Fruit fly (Drosophila melanogaster) whole organism, embryonic: ENCODE measurements around the gene CG5013.
A peak's percentile ranks its signal among the peaks of the same experiment; 100 is the strongest.

ENCODE experiments used
- BEAF-32 ChIP-seq: fragments of 200-800 bp; sonication (Bioruptor generic); optimal IDR thresholded peaks from 3 replicates; lab custom pipeline; 2017; ENCODE audit warnings: missing biosample characterization, missing genetic modification characterization, mild to moderate bottlenecking, moderate library complexity, missing genetic modification reagents
- Blimp-1 ChIP-seq: fragments of 200-800 bp; sonication (Bioruptor generic); optimal IDR thresholded peaks from 3 replicates; lab custom pipeline; 2018; ENCODE audit warnings: missing biosample characterization, missing genetic modification characterization, mild to moderate bottlenecking, moderate library complexity, missing genetic modification reagents
- CG10543 ChIP-seq: fragments of 200-800 bp; sonication (Bioruptor generic); optimal IDR thresholded peaks from 3 replicates; lab custom pipeline; 2017; ENCODE audit warnings: missing biosample characterization, mild to moderate bottlenecking, missing genetic modification characterization, moderate library complexity
- CG12391 ChIP-seq: fragments of 200-800 bp; sonication (Bioruptor generic); optimal IDR thresholded peaks from 3 replicates; lab custom pipeline; 2018; ENCODE audit warnings: missing biosample characterization, mild to moderate bottlenecking, missing genetic modification characterization, moderate library complexity
- CG13287 ChIP-seq: fragments of 200-800 bp; sonication (Bioruptor generic); IDR thresholded peaks from 2 replicates; pipeline ENCODE4 v1.3.6; 2022; ENCODE audit warnings: missing biosample characterization, missing genetic modification characterization; ENCODE audit not compliant: partially characterized antibody
- CG1602 ChIP-seq: fragments of 200-800 bp; sonication (Bioruptor generic); optimal IDR thresholded peaks from 3 replicates; lab custom pipeline; 2016; ENCODE audit warnings: missing biosample characterization, missing genetic modification characterization
- CG1603 ChIP-seq: fragments of 200-800 bp; sonication (Bioruptor generic); optimal IDR thresholded peaks from 2 replicates; lab custom pipeline; 2019; ENCODE audit warnings: missing biosample characterization, mild to moderate bottlenecking, missing genetic modification characterization, moderate library complexity
- CG17186 ChIP-seq: fragments of 200-800 bp; sonication (Bioruptor generic); optimal IDR thresholded peaks from 3 replicates; lab custom pipeline; 2017; ENCODE audit warnings: missing biosample characterization, missing genetic modification reagents, missing genetic modification characterization
- CG17361 ChIP-seq: fragments of 200-800 bp; sonication (Bioruptor generic); IDR thresholded peaks from 3 replicates; pipeline ENCODE4 v1.3.6; 2022; ENCODE audit warnings: missing biosample characterization, missing genetic modification characterization
- CG30020 ChIP-seq: fragments of 200-800 bp; optimal IDR thresholded peaks from 2 replicates; lab custom pipeline; 2019; ENCODE audit warnings: missing biosample characterization, mild to moderate bottlenecking, missing genetic modification characterization, moderate library complexity
- CG33557 ChIP-seq: fragments of 200-800 bp; sonication (Bioruptor generic); optimal IDR thresholded peaks from 2 replicates; lab custom pipeline; 2019; ENCODE audit warnings: missing biosample characterization, mild to moderate bottlenecking, missing genetic modification characterization, moderate library complexity
- CG3847 ChIP-seq: fragments of 200-800 bp; sonication (Bioruptor generic); IDR thresholded peaks from 2 replicates; pipeline ENCODE4 v1.3.6; 2022; ENCODE audit warnings: missing biosample characterization, missing genetic modification characterization
- CG5953 ChIP-seq: fragments of 200-800 bp; sonication (Bioruptor generic); IDR thresholded peaks from 2 replicates; pipeline ENCODE4 v1.3.6; 2022; ENCODE audit warnings: missing biosample characterization, missing genetic modification characterization
- CG6791 ChIP-seq: fragments of 200-800 bp; sonication (Bioruptor generic); IDR thresholded peaks from 3 replicates; pipeline ENCODE4 v1.3.6; 2022; ENCODE audit warnings: missing biosample characterization, missing genetic modification characterization; ENCODE audit not compliant: partially characterized antibody
- CG7928 ChIP-seq: fragments of 200-800 bp; sonication (Bioruptor generic); optimal IDR thresholded peaks from 2 replicates; lab custom pipeline; 2017; ENCODE audit warnings: missing biosample characterization, mild to moderate bottlenecking, missing genetic modification characterization
- CG9797 ChIP-seq: fragments of 200-800 bp; sonication (Bioruptor generic); optimal IDR thresholded peaks from 3 replicates; lab custom pipeline; 2018; ENCODE audit warnings: missing biosample characterization, mild to moderate bottlenecking, missing genetic modification characterization
- CG9932 ChIP-seq: fragments of 200-800 bp; sonication (Bioruptor generic); IDR thresholded peaks from 2 replicates; pipeline ENCODE4 v1.3.6; 2022; ENCODE audit warnings: missing biosample characterization, missing genetic modification characterization
- Dbx ChIP-seq: fragments of 200-800 bp; sonication (Bioruptor generic); IDR thresholded peaks from 3 replicates; pipeline ENCODE4 v1.3.6; 2022; ENCODE audit warnings: missing biosample characterization, missing genetic modification characterization
- Dp ChIP-seq: fragments of 200-800 bp; sonication (Bioruptor generic); optimal IDR thresholded peaks from 2 replicates; lab custom pipeline; 2018; ENCODE audit warnings: missing biosample characterization, mild to moderate bottlenecking, missing genetic modification characterization, moderate library complexity
- HLH54F ChIP-seq: fragments of 200-800 bp; sonication (Bioruptor generic); optimal IDR thresholded peaks from 3 replicates; lab custom pipeline; 2016; ENCODE audit warnings: missing biosample characterization, missing genetic modification characterization
- Jarid2 ChIP-seq: fragments of 200-800 bp; sonication (Bioruptor generic); optimal IDR thresholded peaks from 3 replicates; lab custom pipeline; 2017; ENCODE audit warnings: mild to moderate bottlenecking, missing biosample characterization, missing genetic modification reagents, missing genetic modification characterization
- NFAT ChIP-seq: fragments of 200-800 bp; sonication (Bioruptor generic); IDR thresholded peaks from 2 replicates; pipeline ENCODE4 v1.3.6; 2022; ENCODE audit warnings: missing biosample characterization, missing genetic modification characterization
- Nf-YA ChIP-seq: fragments of 200-800 bp; sonication (Bioruptor generic); IDR thresholded peaks from 2 replicates; pipeline ENCODE4 v1.3.6; 2022; ENCODE audit warnings: missing biosample characterization, missing genetic modification characterization
- Sry-δ ChIP-seq: fragments of 200-800 bp; sonication (Bioruptor generic); optimal IDR thresholded peaks from 2 replicates; lab custom pipeline; 2016; ENCODE audit warnings: missing biosample characterization, missing genetic modification characterization
- Ssrp ChIP-seq: fragments of 200-800 bp; sonication (Bioruptor generic); optimal IDR thresholded peaks from 2 replicates; lab custom pipeline; 2018; ENCODE audit warnings: missing biosample characterization, mild to moderate bottlenecking, missing genetic modification characterization, moderate library complexity
- Xbp1 ChIP-seq: fragments of 200-800 bp; sonication (Bioruptor generic); optimal IDR thresholded peaks from 3 replicates; lab custom pipeline; 2016; ENCODE audit warnings: missing biosample characterization, mild to moderate bottlenecking, missing genetic modification characterization
- amos ChIP-seq: fragments of 200-800 bp; sonication (Bioruptor generic); IDR thresholded peaks from 2 replicates; pipeline ENCODE4 v1.3.6; 2022; ENCODE audit warnings: missing biosample characterization, missing genetic modification characterization; ENCODE audit not compliant: partially characterized antibody
- ase ChIP-seq: fragments of 200-800 bp; sonication (Bioruptor generic); IDR thresholded peaks from 3 replicates; pipeline ENCODE4 v1.3.6; 2022; ENCODE audit warnings: missing biosample characterization, missing genetic modification characterization
- bbx ChIP-seq: fragments of 200-800 bp; sonication (Bioruptor generic); IDR thresholded peaks from 2 replicates; pipeline ENCODE4 v1.3.6; 2022; ENCODE audit warnings: missing biosample characterization, missing genetic modification characterization; ENCODE audit not compliant: partially characterized antibody
- ci ChIP-seq: fragments of 200-800 bp; sonication (Bioruptor generic); IDR thresholded peaks from 3 replicates; pipeline ENCODE4 v1.3.6; 2022; ENCODE audit warnings: missing biosample characterization, missing genetic modification characterization
- croc ChIP-seq: fragments of 200-800 bp; sonication (Bioruptor generic); conservative IDR thresholded peaks from 3 replicates; pipeline ENCODE4 v1.3.6; 2022; ENCODE audit warnings: missing biosample characterization, missing genetic modification characterization
- crp ChIP-seq, 2 experiments: fragments of 200-800 bp; sonication (Bioruptor generic); optimal IDR thresholded peaks; 2 replicates in 1 of 2; 3 replicates in 1 of 2; lab custom pipeline; 2017; ENCODE audit warnings: missing biosample characterization in 2 of 2, missing genetic modification characterization in 2 of 2, mild to moderate bottlenecking in 1 of 2, moderate library complexity in 1 of 2
- dmrt11E ChIP-seq: fragments of 200-800 bp; sonication (Bioruptor generic); optimal IDR thresholded peaks from 3 replicates; lab custom pipeline; 2018; ENCODE audit warnings: missing biosample characterization, mild to moderate bottlenecking, missing genetic modification characterization, moderate library complexity
- fd96Cb ChIP-seq: fragments of 200-800 bp; sonication (Bioruptor generic); optimal IDR thresholded peaks from 2 replicates; lab custom pipeline; 2018; ENCODE audit warnings: missing biosample characterization, mild to moderate bottlenecking, missing genetic modification characterization, moderate library complexity
- gsb-n ChIP-seq: fragments of 200-800 bp; sonication (Bioruptor generic); optimal IDR thresholded peaks from 3 replicates; lab custom pipeline; 2018; ENCODE audit warnings: missing biosample characterization, mild to moderate bottlenecking, missing genetic modification characterization
- insv ChIP-seq, 2 experiments: fragments of 200-800 bp; sonication (Bioruptor generic); optimal IDR thresholded peaks; 3 replicates each; lab custom pipeline; 2016 to 2018; ENCODE audit warnings: missing biosample characterization in 2 of 2, missing genetic modification characterization in 2 of 2
- lmd ChIP-seq: fragments of 200-800 bp; sonication (Bioruptor generic); IDR thresholded peaks from 2 replicates; pipeline ENCODE4 v1.3.6; 2022; ENCODE audit warnings: missing biosample characterization, missing genetic modification characterization
- pb ChIP-seq: fragments of 200-800 bp; sonication (Bioruptor generic); optimal IDR thresholded peaks from 3 replicates; lab custom pipeline; 2016; ENCODE audit warnings: missing biosample characterization, missing genetic modification characterization
- phol ChIP-seq: fragments of 200-800 bp; sonication (Bioruptor generic); optimal IDR thresholded peaks from 3 replicates; lab custom pipeline; 2018; ENCODE audit warnings: missing biosample characterization, mild to moderate bottlenecking, missing genetic modification characterization, moderate library complexity
- pnt ChIP-seq: fragments of 200-800 bp; sonication (Bioruptor generic); optimal IDR thresholded peaks from 3 replicates; lab custom pipeline; 2016; ENCODE audit warnings: missing biosample characterization, missing genetic modification characterization
- sim ChIP-seq: fragments of 200-800 bp; sonication (Bioruptor generic); IDR thresholded peaks from 2 replicates; pipeline ENCODE4 v1.3.6; 2022; ENCODE audit warnings: missing biosample characterization, missing genetic modification characterization
- sug ChIP-seq: fragments of 200-800 bp; optimal IDR thresholded peaks from 2 replicates; lab custom pipeline; 2019; ENCODE audit warnings: missing biosample characterization, mild to moderate bottlenecking, missing genetic modification characterization, moderate library complexity
- tap ChIP-seq: fragments of 200-800 bp; optimal IDR thresholded peaks from 3 replicates; lab custom pipeline; 2019; ENCODE audit warnings: missing biosample characterization, mild to moderate bottlenecking, missing genetic modification characterization, moderate library complexity
- vnd ChIP-seq: fragments of 200-800 bp; sonication (Bioruptor generic); IDR thresholded peaks from 3 replicates; pipeline ENCODE4 v1.3.6; 2022; ENCODE audit warnings: missing biosample characterization, missing genetic modification characterization; ENCODE audit not compliant: partially characterized antibody
- zfh1 ChIP-seq: fragments of 200-800 bp; sonication (Bioruptor generic); IDR thresholded peaks from 3 replicates; pipeline ENCODE4 v1.3.6; 2022; ENCODE audit warnings: missing biosample characterization, missing genetic modification characterization
- zfh2 ChIP-seq: fragments of 200-800 bp; sonication (Bioruptor generic); optimal IDR thresholded peaks from 2 replicates; lab custom pipeline; 2016; ENCODE audit warnings: missing biosample characterization, missing genetic modification characterization

The CG5013 gene

dm6 chr3R:16098333-16099267 lies 49.1 kb downstream of the CG5013 start, which contains the start of the genes Mhcl and Akt (continued):
- peak; percentile 46 for TF ChIP-seq Xbp1 (GFP tag; lab: Kevin White, UChicago)
- TF ChIP-seq CG17186, result peak; percentile 50
- no peak for TF ChIP-seq pb (GFP tag; lab: Kevin White, UChicago)
- TF ChIP-seq sim (GFP tag; lab: Robert Waterston, UW), result no peak
- TF ChIP-seq BEAF-32, result peak; percentile 86
- peak; percentile 28 for TF ChIP-seq zfh2 (GFP tag; lab: Kevin White, UChicago)
- peak; percentile 12 for TF ChIP-seq dmrt11E (tag; lab: Kevin White, UChicago)
- TF ChIP-seq sug (tag; lab: Kevin White, UChicago), result peak; percentile 11
- TF ChIP-seq tap, result no peak
- peak; percentile 39; the same call in 1 of the 2 replicates for TF ChIP-seq NFAT (GFP tag; lab: Robert Waterston, UW)
- peak; percentile 23 for TF ChIP-seq gsb-n
- TF ChIP-seq CG5953 (GFP tag; lab: Robert Waterston, UW), result no peak
- TF ChIP-seq CG1603 (tag; lab: Kevin White, UChicago), result peak; percentile 49
- peak; percentile 73 for TF ChIP-seq CG7928 (GFP tag; lab: Kevin White, UChicago)
- TF ChIP-seq insv (GFP tag; optimal IDR thresholded peaks at IDR 0.05; lab: Kevin White, UChicago), result peak in 1 of 2 experiments; percentile 55
- TF ChIP-seq CG30020 (tag; lab: Kevin White, UChicago), result peak; percentile 30
- TF ChIP-seq CG12391 (tag; lab: Kevin White, UChicago), result peak; percentile 52
- TF ChIP-seq zfh1 (GFP tag; lab: Robert Waterston, UW), result peak; percentile 29; the same call in 1 of the 3 replicates
- peak; percentile 62; the same call in 2 of the 3 replicates for TF ChIP-seq vnd (GFP tag; lab: Robert Waterston, UW)
- peak; percentile 61 for TF ChIP-seq phol
- peak; percentile 15 for TF ChIP-seq HLH54F (GFP tag; lab: Kevin White, UChicago)
- TF ChIP-seq CG13287 (GFP tag; lab: Robert Waterston, UW), result peak; percentile 52
- peak; percentile 46; the same call in 2 of the 3 replicates for TF ChIP-seq CG17361 (GFP tag; lab: Robert Waterston, UW)
- no peak for TF ChIP-seq fd96Cb (tag; lab: Kevin White, UChicago)
- TF ChIP-seq CG9797 (GFP tag; lab: Kevin White, UChicago), result peak; percentile 62
- TF ChIP-seq Ssrp (tag; lab: Kevin White, UChicago), result peak; percentile 27
- 0 out of 2 replicates have a peak, but pooled peaks have one; percentile 8 for TF ChIP-seq lmd (GFP tag; lab: Robert Waterston, UW)
- TF ChIP-seq CG3847 (GFP tag; lab: Robert Waterston, UW), result peak; percentile 33; the same call in 1 of the 2 replicates
- peak; percentile 53 for TF ChIP-seq Dp (GFP tag; lab: Kevin White, UChicago)
- peak; percentile 40; the same call in 1 of the 2 replicates for TF ChIP-seq bbx
- no peak for TF ChIP-seq CG1602 (GFP tag; lab: Kevin White, UChicago)
- TF ChIP-seq ci (GFP tag; lab: Robert Waterston, UW), result 0 out of 3 replicates have a peak, but pooled peaks have one; percentile 10
- TF ChIP-seq Nf-YA (GFP tag; lab: Robert Waterston, UW), result no peak
- TF ChIP-seq CG33557 (GFP tag; lab: Kevin White, UChicago), result no peak
- TF ChIP-seq Jarid2, result no peak
- TF ChIP-seq ase (GFP tag; lab: Robert Waterston, UW), result no peak
- no peak for TF ChIP-seq crp (GFP tag; optimal IDR thresholded peaks at IDR 0.05; lab: Kevin White, UChicago)
- peak; percentile 63; the same call in 2 of the 3 replicates for TF ChIP-seq CG6791
- TF ChIP-seq amos, result peak; percentile 70
- TF ChIP-seq CG10543 (GFP tag; lab: Kevin White, UChicago), result peak; percentile 26
- TF ChIP-seq Sry-δ, result peak; percentile 73
- no peak for TF ChIP-seq croc (GFP tag; lab: Robert Waterston, UW)
- peak; percentile 29 for TF ChIP-seq Blimp-1 (GFP tag; lab: Kevin White, UChicago)
- TF ChIP-seq pnt (GFP tag; lab: Kevin White, UChicago), result no peak
- TF ChIP-seq CG9932, result peak; percentile 65
- TF ChIP-seq Dbx (GFP tag; lab: Robert Waterston, UW), result 0 out of 3 replicates have a peak, but pooled peaks have one; percentile 15
